Worm (Caenorhabditis elegans) whole organism, young adult: Measurements from ENCODE around the gene F59A6.12.

Experiments used
- B0019.2 ChIP-seq: fragments of 200-800 bp; sonication (Bioruptor generic); conservative IDR thresholded peaks from 2 replicates; pipeline ENCODE4 v1.3.6; 2022; ENCODE audit warnings: missing genetic modification reagents, missing genetic modification characterization, missing compliant biosample characterization
- C06A6.2 ChIP-seq: fragments of 200-800 bp; sonication (Bioruptor generic); conservative IDR thresholded peaks from 2 replicates; pipeline ENCODE4 v1.3.6; 2022; ENCODE audit warnings: missing genetic modification characterization, missing compliant biosample characterization
- D2030.7 ChIP-seq: fragments of 200-800 bp; sonication (Bioruptor generic); IDR thresholded peaks from 2 replicates; pipeline ENCODE4 v1.3.6; 2022; ENCODE audit warnings: missing genetic modification reagents, missing genetic modification characterization, missing compliant biosample characterization
- F23B12.7 ChIP-seq: sonication (generic microtip); optimal IDR thresholded peaks from 2 replicates; lab custom pipeline; 2017; ENCODE audit warnings: missing genetic modification characterization, mild to moderate bottlenecking, missing compliant biosample characterization, antibody characterized with exemption, moderate library complexity; ENCODE audit not compliant: insufficient read depth
- F33H1.4 ChIP-seq: fragments of 200-800 bp; sonication (Bioruptor generic); IDR thresholded peaks from 2 replicates; pipeline ENCODE4 v1.3.6; 2022; ENCODE audit warnings: missing genetic modification reagents, missing genetic modification characterization, missing compliant biosample characterization
- F49E8.2 ChIP-seq: sonication (generic microtip); optimal IDR thresholded peaks from 3 replicates; lab custom pipeline; 2017; ENCODE audit warnings: missing genetic modification characterization, mild to moderate bottlenecking, missing compliant biosample characterization, antibody characterized with exemption, moderate library complexity; ENCODE audit not compliant: insufficient read depth
- K11D2.4 ChIP-seq: fragments of 200-800 bp; sonication (Bioruptor generic); IDR thresholded peaks from 2 replicates; pipeline ENCODE4 v1.3.6; 2022; ENCODE audit warnings: missing genetic modification reagents, missing genetic modification characterization, missing compliant biosample characterization
- T26A5.8 ChIP-seq: sonication (generic microtip); optimal IDR thresholded peaks from 2 replicates; lab custom pipeline; 2016; ENCODE audit warnings: missing genetic modification characterization, missing compliant biosample characterization
- Y56A3A.18 ChIP-seq: fragments of 200-800 bp; sonication (Bioruptor generic); IDR thresholded peaks from 2 replicates; pipeline ENCODE4 v1.3.6; 2022; ENCODE audit warnings: missing genetic modification reagents, missing genetic modification characterization, missing compliant biosample characterization
- ZK185.1 ChIP-seq: sonication (generic microtip); optimal IDR thresholded peaks from 2 replicates; lab custom pipeline; 2016; ENCODE audit warnings: mild to moderate bottlenecking, missing genetic modification characterization, missing compliant biosample characterization; ENCODE audit not compliant: poor library complexity, severe bottlenecking
- ama-1 ChIP-seq, 3 experiments: fragments of 150-350 bp in 1 of 3; sonication (generic microtip) in 2 of 3; optimal IDR thresholded peaks; 2 replicates each; lab custom pipeline; 2014 to 2018; ENCODE audit warnings: missing biosample characterization in 2 of 3, missing genetic modification characterization in 2 of 3, missing genetic modification reagents in 2 of 3
- atf-7 ChIP-seq: sonication (generic microtip); optimal IDR thresholded peaks from 2 replicates; lab custom pipeline; 2017; ENCODE audit warnings: mild to moderate bottlenecking, missing genetic modification characterization, missing compliant biosample characterization
- attf-3 ChIP-seq: fragments of 200-800 bp; sonication (Bioruptor generic); conservative IDR thresholded peaks from 2 replicates; pipeline ENCODE4 v1.3.6; 2022; ENCODE audit warnings: missing genetic modification reagents, missing genetic modification characterization, missing compliant biosample characterization
- attf-6 ChIP-seq: fragments of 200-800 bp; sonication (Bioruptor generic); IDR thresholded peaks from 2 replicates; pipeline ENCODE4 v1.3.6; 2022; ENCODE audit warnings: missing genetic modification reagents, missing genetic modification characterization, missing compliant biosample characterization
- bed-2 ChIP-seq: fragments of 200-800 bp; sonication (Bioruptor generic); IDR thresholded peaks from 2 replicates; pipeline ENCODE4 v1.3.6; 2022; ENCODE audit warnings: missing genetic modification reagents, missing genetic modification characterization, missing compliant biosample characterization
- ceh-40 ChIP-seq: fragments of 200-800 bp; sonication (Bioruptor generic); IDR thresholded peaks from 2 replicates; pipeline ENCODE4 v1.3.6; 2022; ENCODE audit warnings: missing genetic modification characterization, missing compliant biosample characterization
- ceh-58 ChIP-seq: fragments of 200-800 bp; sonication (Bioruptor generic); IDR thresholded peaks from 2 replicates; pipeline ENCODE4 v1.3.6; 2022; ENCODE audit warnings: missing genetic modification characterization, missing compliant biosample characterization
- ceh-79 ChIP-seq: sonication (generic microtip); optimal IDR thresholded peaks from 2 replicates; lab custom pipeline; 2017; ENCODE audit warnings: mild to moderate bottlenecking, missing genetic modification characterization, missing compliant biosample characterization
- ceh-91 ChIP-seq: fragments of 200-800 bp; sonication (Bioruptor generic); IDR thresholded peaks from 2 replicates; pipeline ENCODE4 v1.3.6; 2022; ENCODE audit warnings: missing genetic modification reagents, missing genetic modification characterization, missing compliant biosample characterization
- chd-7 ChIP-seq: sonication (generic microtip); optimal IDR thresholded peaks from 2 replicates; lab custom pipeline; 2016; ENCODE audit warnings: mild to moderate bottlenecking, missing genetic modification characterization, moderate library complexity, missing compliant biosample characterization
- dox-1 ChIP-seq: fragments of 200-800 bp; sonication (Bioruptor generic); IDR thresholded peaks from 2 replicates; pipeline ENCODE4 v1.3.6; 2022; ENCODE audit warnings: missing genetic modification reagents, missing genetic modification characterization, missing compliant biosample characterization
- efl-1 ChIP-seq: fragments of 150-350 bp; optimal IDR thresholded peaks from 2 replicates; lab custom pipeline; 2014; ENCODE audit warnings: missing biosample characterization, missing genetic modification reagents, missing genetic modification characterization
- egl-44 ChIP-seq: fragments of 200-800 bp; sonication (Bioruptor generic); IDR thresholded peaks from 2 replicates; pipeline ENCODE4 v1.3.6; 2022; ENCODE audit warnings: missing genetic modification reagents, missing genetic modification characterization, missing compliant biosample characterization
- ekl-4 ChIP-seq: fragments of 200-800 bp; sonication (Bioruptor generic); IDR thresholded peaks from 2 replicates; pipeline ENCODE4 v1.3.6; 2022; ENCODE audit warnings: missing genetic modification reagents, missing genetic modification characterization, missing compliant biosample characterization
- him-1 ChIP-seq: sonication (generic microtip); optimal IDR thresholded peaks from 2 replicates; lab custom pipeline; 2016; ENCODE audit warnings: missing genotype, missing genetic modification reagents, missing genetic modification characterization, missing compliant biosample characterization
- lin-26 ChIP-seq: fragments of 200-800 bp; sonication (Bioruptor generic); IDR thresholded peaks from 2 replicates; pipeline ENCODE4 v1.3.6; 2022; ENCODE audit warnings: missing genetic modification reagents, missing genetic modification characterization, missing compliant biosample characterization
- lin-54 ChIP-seq: fragments of 200-800 bp; sonication (Bioruptor generic); optimal IDR thresholded peaks from 2 replicates; lab custom pipeline; 2018; ENCODE audit warnings: mild to moderate bottlenecking, missing genetic modification characterization, missing compliant biosample characterization
- lsl-1 ChIP-seq: fragments of 200-800 bp; sonication (Bioruptor generic); optimal IDR thresholded peaks from 2 replicates; lab custom pipeline; 2018; ENCODE audit warnings: mild to moderate bottlenecking, missing genetic modification characterization, moderate library complexity, missing compliant biosample characterization
- madf-8 ChIP-seq: fragments of 200-800 bp; sonication (Bioruptor generic); conservative IDR thresholded peaks from 2 replicates; pipeline ENCODE4 v1.3.6; 2022; ENCODE audit warnings: missing genetic modification reagents, missing genetic modification characterization, missing compliant biosample characterization
- mcd-1 ChIP-seq: fragments of 200-800 bp; sonication (Bioruptor generic); IDR thresholded peaks from 2 replicates; pipeline ENCODE4 v1.3.6; 2022; ENCODE audit warnings: missing genetic modification reagents, missing genetic modification characterization, missing compliant biosample characterization
- mxl-1 ChIP-seq: sonication (generic microtip); optimal IDR thresholded peaks from 2 replicates; lab custom pipeline; 2016; ENCODE audit warnings: missing genetic modification characterization, missing compliant biosample characterization
- nfya-2 ChIP-seq: fragments of 200-800 bp; sonication (Bioruptor generic); IDR thresholded peaks from 2 replicates; pipeline ENCODE4 v1.3.6; 2022; ENCODE audit warnings: missing genetic modification reagents, missing genetic modification characterization, missing compliant biosample characterization
- nfyb-1 ChIP-seq: fragments of 200-800 bp; sonication (Bioruptor generic); IDR thresholded peaks from 2 replicates; pipeline ENCODE4 v1.3.6; 2022; ENCODE audit warnings: missing genetic modification reagents, missing genetic modification characterization, missing compliant biosample characterization
- nhr-179 ChIP-seq: sonication (generic microtip); optimal IDR thresholded peaks from 2 replicates; lab custom pipeline; 2016; ENCODE audit warnings: mild to moderate bottlenecking, missing genetic modification characterization, missing compliant biosample characterization
- pbrm-1 ChIP-seq: fragments of 200-800 bp; sonication (Bioruptor generic); IDR thresholded peaks from 2 replicates; pipeline ENCODE4 v1.3.6; 2022; ENCODE audit warnings: missing genetic modification reagents, missing genetic modification characterization, missing compliant biosample characterization
- repo-1 ChIP-seq: sonication (generic microtip); optimal IDR thresholded peaks from 2 replicates; lab custom pipeline; 2017; ENCODE audit warnings: mild to moderate bottlenecking, missing genetic modification characterization, missing compliant biosample characterization
- rpc-1 ChIP-seq, 2 experiments: fragments of 150-350 bp in 1 of 2; sonication (generic microtip) in 1 of 2; optimal IDR thresholded peaks; 2 replicates each; lab custom pipeline; 2014 to 2018; ENCODE audit warnings: missing biosample characterization in 1 of 2, missing genetic modification characterization in 1 of 2, missing genetic modification reagents in 1 of 2, missing genotype in 1 of 2
- sea-2 ChIP-seq: fragments of 200-800 bp; sonication (Bioruptor generic); IDR thresholded peaks from 2 replicates; pipeline ENCODE4 v1.3.6; 2022; ENCODE audit warnings: missing genetic modification characterization, missing compliant biosample characterization
- snpc-1.3 ChIP-seq: sonication (generic microtip); optimal IDR thresholded peaks from 2 replicates; lab custom pipeline; 2017; ENCODE audit warnings: missing genetic modification characterization, mild to moderate bottlenecking, missing compliant biosample characterization, antibody characterized with exemption, moderate library complexity, missing genotype, missing genetic modification reagents; ENCODE audit not compliant: insufficient read depth
- snpc-3.4 ChIP-seq: sonication (generic microtip); optimal IDR thresholded peaks from 2 replicates; lab custom pipeline; 2017; ENCODE audit warnings: missing genetic modification characterization, mild to moderate bottlenecking, missing compliant biosample characterization, antibody characterized with exemption, moderate library complexity, missing genotype, missing genetic modification reagents
- snpc-4 ChIP-seq, 5 experiments: fragments of 150-350 bp in 1 of 5; sonication (generic microtip) in 4 of 5; optimal IDR thresholded peaks; 2 replicates each; lab custom pipeline; 2014 to 2018; ENCODE audit warnings: missing genetic modification characterization in 5 of 5, missing biosample characterization in 3 of 5, antibody characterized with exemption in 2 of 5, mild to moderate bottlenecking in 2 of 5, missing compliant biosample characterization in 2 of 5, missing genotype in 2 of 5, moderate library complexity in 2 of 5, missing genetic modification reagents in 1 of 5
- tbx-9 ChIP-seq: sonication (generic microtip); optimal IDR thresholded peaks from 2 replicates; lab custom pipeline; 2016; ENCODE audit warnings: borderline replicate concordance, missing genetic modification characterization, inconsistent platforms, missing compliant biosample characterization
- tlf-1 ChIP-seq: fragments of 200-800 bp; sonication (Bioruptor generic); optimal IDR thresholded peaks from 2 replicates; lab custom pipeline; 2018; ENCODE audit warnings: mild to moderate bottlenecking, missing genetic modification characterization, missing compliant biosample characterization
- ztf-18 ChIP-seq: sonication (generic microtip); optimal IDR thresholded peaks from 2 replicates; lab custom pipeline; 2016; ENCODE audit warnings: missing genotype, mild to moderate bottlenecking, missing genetic modification characterization, missing compliant biosample characterization
- ztf-26 ChIP-seq: sonication (generic microtip); optimal IDR thresholded peaks from 2 replicates; lab custom pipeline; 2017; ENCODE audit warnings: missing genetic modification characterization, missing compliant biosample characterization
- ztf-28 ChIP-seq: fragments of 200-800 bp; sonication (Bioruptor generic); IDR thresholded peaks from 2 replicates; pipeline ENCODE4 v1.3.6; 2022; ENCODE audit warnings: missing genetic modification reagents, missing genetic modification characterization, missing compliant biosample characterization

F59A6.12 gene

ce11 chrII:5057315-5057714 is 45.4 kb upstream of the F59A6.12 start (continued):
- TF ChIP-seq lin-26 (GFP tag; lab: Robert Waterston, UW): peak; percentile 61; the same call in 1 of the 2 replicates
- no peak for TF ChIP-seq ceh-58 (GFP tag; lab: Robert Waterston, UW)
- TF ChIP-seq ztf-18: peak; percentile 32
- peak; percentile 48; the same call in 1 of the 2 replicates for TF ChIP-seq ztf-28 (GFP tag; lab: Robert Waterston, UW)
- TF ChIP-seq nhr-179 (tag; lab: Kevin White, UChicago): no peak
- TF ChIP-seq B0019.2 (GFP tag; lab: Robert Waterston, UW): 0 out of 2 replicates have a peak, but pooled peaks have one; percentile 43
- TF ChIP-seq sea-2 (GFP tag; lab: Robert Waterston, UW): no peak
- TF ChIP-seq ceh-40 (GFP tag; lab: Robert Waterston, UW): 0 out of 2 replicates have a peak, but pooled peaks have one; percentile 42
- TF ChIP-seq nfya-2 (GFP tag; lab: Robert Waterston, UW): no peak
- peak; percentile 75 for TF ChIP-seq F49E8.2 (tag; lab: Kevin White, UChicago)
- TF ChIP-seq tbx-9 (tag; lab: Kevin White, UChicago): no peak
- peak; percentile 7 for TF ChIP-seq mxl-1 (tag; lab: Kevin White, UChicago)
- TF ChIP-seq K11D2.4: peak; percentile 67
- no peak for TF ChIP-seq T26A5.8 (tag; lab: Kevin White, UChicago)
- TF ChIP-seq snpc-4 (GFP tag; optimal IDR thresholded peaks at IDR 0.05; lab: Kevin White, UChicago): peak; percentile 98
- peak; percentile 99 for TF ChIP-seq snpc-4 (tag; optimal IDR thresholded peaks at IDR 0.05; lab: Kevin White, UChicago)
- peak; percentile 64 for TF ChIP-seq lin-54 (GFP tag; lab: Kevin White, UChicago)
- TF ChIP-seq atf-7 (tag; lab: Kevin White, UChicago): peak; percentile 8
- peak; percentile 18 for TF ChIP-seq snpc-1.3
- peak; percentile 88 for TF ChIP-seq nfyb-1 (GFP tag; lab: Robert Waterston, UW)
- peak; percentile 74 for TF ChIP-seq pbrm-1 (GFP tag; lab: Robert Waterston, UW)
- TF ChIP-seq tlf-1 (GFP tag; lab: Kevin White, UChicago): peak; percentile 43
- TF ChIP-seq attf-3 (GFP tag; lab: Robert Waterston, UW): 0 out of 2 replicates have a peak, but pooled peaks have one; percentile 48
- peak; percentile 63 for TF ChIP-seq C06A6.2
- peak; percentile 88 for TF ChIP-seq repo-1 (tag; lab: Kevin White, UChicago)
- peak; percentile 35 for TF ChIP-seq F23B12.7 (tag; lab: Kevin White, UChicago)
- peak; percentile 98 for TF ChIP-seq snpc-3.4 (tag; lab: Kevin White, UChicago)
- TF ChIP-seq ama-1 (optimal IDR thresholded peaks at IDR 0.05; lab: Kevin White, UChicago): no peak
- TF ChIP-seq ama-1 (GFP tag; optimal IDR thresholded peaks at IDR 0.05; lab: Kevin White, UChicago): peak in 1 of 2 experiments; percentile 68
- TF ChIP-seq him-1 (tag; lab: Kevin White, UChicago): peak; percentile 91
- TF ChIP-seq madf-8 (GFP tag; lab: Robert Waterston, UW): peak; percentile 41
- TF ChIP-seq attf-6 (GFP tag; lab: Robert Waterston, UW): peak; percentile 62; the same call in 1 of the 2 replicates
- TF ChIP-seq bed-2 (GFP tag; lab: Robert Waterston, UW): no peak
- 0 out of 2 replicates have a peak, but pooled peaks have one; percentile 16 for TF ChIP-seq egl-44 (GFP tag; lab: Robert Waterston, UW)
- TF ChIP-seq lsl-1 (GFP tag; lab: Kevin White, UChicago): peak; percentile 69
- TF ChIP-seq mcd-1 (GFP tag; lab: Robert Waterston, UW): peak; percentile 89
- peak; percentile 26 for TF ChIP-seq ZK185.1 (tag; lab: Kevin White, UChicago)
- peak; percentile 63 for TF ChIP-seq ztf-26 (tag; lab: Kevin White, UChicago)
- TF ChIP-seq F33H1.4: peak; percentile 72
- TF ChIP-seq efl-1 (GFP tag; lab: Kevin White, UChicago): no peak
- peak; percentile 31 for TF ChIP-seq chd-7 (tag; lab: Kevin White, UChicago)
- TF ChIP-seq rpc-1 (optimal IDR thresholded peaks at IDR 0.05; lab: Kevin White, UChicago): peak; percentile 58
- TF ChIP-seq rpc-1 (tag; optimal IDR thresholded peaks at IDR 0.05; lab: Kevin White, UChicago): peak; percentile 66
- TF ChIP-seq D2030.7 (GFP tag; lab: Robert Waterston, UW): peak; percentile 74
- TF ChIP-seq Y56A3A.18 (GFP tag; lab: Robert Waterston, UW): peak; percentile 89
- peak; percentile 89 for TF ChIP-seq dox-1 (GFP tag; lab: Robert Waterston, UW)
- peak; percentile 88 for TF ChIP-seq ekl-4 (GFP tag; lab: Robert Waterston, UW)
- TF ChIP-seq ceh-91 (GFP tag; lab: Robert Waterston, UW): peak; percentile 55; the same call in 1 of the 2 replicates
- peak; percentile 19 for TF ChIP-seq ceh-79
